Fruit fly (Drosophila melanogaster) whole organism, embryonic: ENCODE data around the gene CG43251.
A peak's percentile ranks its signal among the peaks of the same experiment; 100 is the strongest.

Source experiments
- Awh ChIP-seq: fragments of 200-800 bp; sonication (Bioruptor generic); IDR thresholded peaks from 2 replicates; pipeline ENCODE4, ENCODE4 v1.3.6; 2022; ENCODE audit warnings: missing biosample characterization, missing genetic modification characterization
- Bdp1 ChIP-seq: fragments of 200-800 bp; sonication (Bioruptor generic); optimal IDR thresholded peaks from 3 replicates; lab custom pipeline; 2016; ENCODE audit warnings: missing biosample characterization, missing genetic modification characterization
- CG10462 ChIP-seq: fragments of 200-800 bp; sonication (Bioruptor generic); optimal IDR thresholded peaks from 2 replicates; lab custom pipeline; 2016; ENCODE audit warnings: missing biosample characterization, missing genetic modification characterization
- CG10979 ChIP-seq: fragments of 200-800 bp; sonication (Bioruptor generic); optimal IDR thresholded peaks from 2 replicates; lab custom pipeline; 2018; ENCODE audit warnings: missing biosample characterization, mild to moderate bottlenecking, missing genetic modification characterization, moderate library complexity
- CG11560 ChIP-seq: fragments of 200-800 bp; sonication (Bioruptor generic); IDR thresholded peaks from 3 replicates; pipeline ENCODE4 v1.3.6; 2022; ENCODE audit warnings: missing biosample characterization, missing genetic modification characterization
- CG12744 ChIP-seq: fragments of 200-800 bp; sonication (Bioruptor generic); optimal IDR thresholded peaks from 2 replicates; lab custom pipeline; 2016; ENCODE audit warnings: missing biosample characterization, missing genetic modification characterization
- CG13424 ChIP-seq: fragments of 200-800 bp; sonication (Bioruptor generic); optimal IDR thresholded peaks from 2 replicates; lab custom pipeline; 2019; ENCODE audit warnings: missing biosample characterization, mild to moderate bottlenecking, missing genetic modification characterization, moderate library complexity
- CG17612 ChIP-seq: fragments of 200-800 bp; sonication (Bioruptor generic); IDR thresholded peaks from 2 replicates; pipeline ENCODE4 v1.3.6; 2022; ENCODE audit warnings: missing biosample characterization, missing genetic modification characterization
- CG34224 ChIP-seq: fragments of 200-800 bp; sonication (Bioruptor generic); IDR thresholded peaks from 3 replicates; pipeline ENCODE4 v1.3.6; 2022; ENCODE audit warnings: missing biosample characterization, missing genetic modification characterization; ENCODE audit not compliant: partially characterized antibody
- CG3995 ChIP-seq: fragments of 200-800 bp; sonication (Bioruptor generic); optimal IDR thresholded peaks from 3 replicates; lab custom pipeline; 2016; ENCODE audit warnings: missing biosample characterization, missing genetic modification characterization
- CG4404 ChIP-seq: fragments of 200-800 bp; sonication (Bioruptor generic); IDR thresholded peaks from 2 replicates; pipeline ENCODE4 v1.3.6; 2022; ENCODE audit warnings: missing biosample characterization, missing genetic modification characterization
- CG6175 ChIP-seq: fragments of 200-800 bp; sonication (Bioruptor generic); IDR thresholded peaks from 3 replicates; pipeline ENCODE4 v1.3.6; 2022; ENCODE audit warnings: missing biosample characterization, missing genetic modification characterization
- CG7271 ChIP-seq: fragments of 200-800 bp; sonication (Bioruptor generic); optimal IDR thresholded peaks from 2 replicates; lab custom pipeline; 2018; ENCODE audit warnings: missing biosample characterization, mild to moderate bottlenecking, missing genetic modification characterization, moderate library complexity
- CrebB ChIP-seq: fragments of 200-800 bp; sonication (Bioruptor generic); optimal IDR thresholded peaks from 3 replicates; lab custom pipeline; 2018; ENCODE audit warnings: missing biosample characterization, mild to moderate bottlenecking, missing genetic modification characterization
- D ChIP-seq, 2 experiments: fragments of 200-800 bp in 1 of 2; fragments of >200 bp in 1 of 2; sonication (Bioruptor generic) in 1 of 2; optimal IDR thresholded peaks; 2 replicates in 1 of 2; 3 replicates in 1 of 2; lab custom pipeline; 2017; ENCODE audit warnings: mild to moderate bottlenecking in 1 of 2, missing biosample characterization in 1 of 2, missing genetic modification characterization in 1 of 2, missing genetic modification reagents in 1 of 2
- Dll ChIP-seq: fragments of 200-800 bp; sonication (Bioruptor generic); IDR thresholded peaks from 4 replicates; pipeline ENCODE4 v1.3.6; 2022; ENCODE audit warnings: missing biosample characterization, missing genetic modification characterization; ENCODE audit not compliant: partially characterized antibody
- Doc2 ChIP-seq: fragments of 200-800 bp; sonication (Bioruptor generic); IDR thresholded peaks from 2 replicates; pipeline ENCODE4 v1.3.6; 2022; ENCODE audit warnings: missing biosample characterization, missing genetic modification characterization
- Fer3 ChIP-seq: fragments of 200-800 bp; sonication (Bioruptor generic); optimal IDR thresholded peaks from 2 replicates; lab custom pipeline; 2018; ENCODE audit warnings: missing biosample characterization, mild to moderate bottlenecking, missing genetic modification characterization, moderate library complexity
- HHEX ChIP-seq: fragments of 200-800 bp; sonication (Bioruptor generic); optimal IDR thresholded peaks from 3 replicates; lab custom pipeline; 2017; ENCODE audit warnings: missing biosample characterization, mild to moderate bottlenecking, missing genetic modification characterization, missing genetic modification reagents
- HLH4C ChIP-seq: fragments of 200-800 bp; sonication (Bioruptor generic); IDR thresholded peaks from 3 replicates; pipeline ENCODE4 v1.3.6; 2022; ENCODE audit warnings: missing biosample characterization, missing genetic modification characterization; ENCODE audit not compliant: partially characterized antibody
- Lhr ChIP-seq: fragments of 200-800 bp; sonication (Bioruptor generic); optimal IDR thresholded peaks from 3 replicates; lab custom pipeline; 2017; ENCODE audit warnings: mild to moderate bottlenecking, missing biosample characterization, missing genetic modification reagents, missing genetic modification characterization
- Lpt ChIP-seq: fragments of >200 bp; optimal IDR thresholded peaks from 2 replicates; lab custom pipeline; 2018; ENCODE audit warnings: missing biosample characterization, missing genetic modification characterization
- Mad ChIP-seq: fragments of 200-800 bp; sonication (Bioruptor generic); optimal IDR thresholded peaks from 2 replicates; lab custom pipeline; 2016; ENCODE audit warnings: missing biosample characterization, missing genetic modification characterization
- Med ChIP-seq: fragments of 200-800 bp; sonication (Bioruptor generic); peaks from one replicate; lab custom pipeline; 2016; ENCODE audit warnings: missing biosample characterization, missing genetic modification characterization, mild to moderate bottlenecking, inconsistent platforms, moderate library complexity
- PHDP ChIP-seq: fragments of 200-800 bp; sonication (Bioruptor generic); optimal IDR thresholded peaks from 3 replicates; lab custom pipeline; 2018; ENCODE audit warnings: missing biosample characterization, mild to moderate bottlenecking, missing genetic modification characterization, moderate library complexity
- Scr ChIP-seq: fragments of 200-800 bp; sonication (Bioruptor generic); IDR thresholded peaks from 2 replicates; pipeline ENCODE4 v1.3.6; 2022; ENCODE audit warnings: missing biosample characterization, missing genetic modification characterization; ENCODE audit not compliant: partially characterized antibody
- Sox100B ChIP-seq: fragments of 200-800 bp; sonication (Bioruptor generic); optimal IDR thresholded peaks from 3 replicates; lab custom pipeline; 2018; ENCODE audit warnings: missing biosample characterization, mild to moderate bottlenecking, missing genetic modification characterization
- Sox102F ChIP-seq: fragments of 200-800 bp; sonication (Bioruptor generic); optimal IDR thresholded peaks from 2 replicates; lab custom pipeline; 2018; ENCODE audit warnings: missing biosample characterization, mild to moderate bottlenecking, missing genetic modification characterization, moderate library complexity
- Stat92E ChIP-seq, 3 experiments: fragments of >200 bp in 2 of 3; fragments of 200-800 bp in 1 of 3; sonication (Bioruptor generic) in 1 of 3; optimal IDR thresholded peaks; 2 replicates each; lab custom pipeline; 2017 to 2019; ENCODE audit warnings: missing biosample characterization in 3 of 3, missing genetic modification characterization in 3 of 3, mild to moderate bottlenecking in 1 of 3, moderate library complexity in 1 of 3
- bowl ChIP-seq: fragments of 200-800 bp; sonication (Bioruptor generic); IDR thresholded peaks from 2 replicates; pipeline ENCODE4 v1.3.6; 2022; ENCODE audit warnings: missing biosample characterization, missing genetic modification characterization
- br ChIP-seq: fragments of >200 bp; optimal IDR thresholded peaks from 2 replicates; lab custom pipeline; 2017
- cg ChIP-seq: fragments of 200-800 bp; sonication (Bioruptor generic); optimal IDR thresholded peaks from 3 replicates; lab custom pipeline; 2019; ENCODE audit warnings: missing biosample characterization, mild to moderate bottlenecking, missing genetic modification characterization, moderate library complexity
- chm ChIP-seq: fragments of 200-800 bp; sonication (Bioruptor generic); IDR thresholded peaks from 2 replicates; pipeline ENCODE4 v1.3.6; 2022; ENCODE audit warnings: missing biosample characterization, missing genetic modification characterization
- crc ChIP-seq: fragments of 200-800 bp; sonication (Bioruptor generic); optimal IDR thresholded peaks from 2 replicates; lab custom pipeline; 2016; ENCODE audit warnings: missing biosample characterization, missing genetic modification characterization
- dysf ChIP-seq: fragments of 200-800 bp; sonication (Bioruptor generic); IDR thresholded peaks from 3 replicates; pipeline ENCODE4 v1.3.6; 2022; ENCODE audit warnings: missing biosample characterization, missing genetic modification characterization
- ems ChIP-seq: fragments of 200-800 bp; sonication (Bioruptor generic); optimal IDR thresholded peaks from 3 replicates; lab custom pipeline; 2016; ENCODE audit warnings: missing biosample characterization, missing genetic modification characterization
- fru ChIP-seq: fragments of >200 bp; optimal IDR thresholded peaks from 2 replicates; lab custom pipeline; 2017
- gro ChIP-seq: fragments of 200-800 bp; sonication (Bioruptor generic); optimal IDR thresholded peaks from 2 replicates; lab custom pipeline; 2016; ENCODE audit warnings: missing biosample characterization, missing genetic modification characterization
- gsb-n ChIP-seq: fragments of 200-800 bp; sonication (Bioruptor generic); optimal IDR thresholded peaks from 3 replicates; lab custom pipeline; 2018; ENCODE audit warnings: missing biosample characterization, mild to moderate bottlenecking, missing genetic modification characterization
- h ChIP-seq: fragments of >200 bp; optimal IDR thresholded peaks from 2 replicates; lab custom pipeline; 2017
- mam ChIP-seq: fragments of 200-800 bp; sonication (Bioruptor generic); optimal IDR thresholded peaks from 3 replicates; lab custom pipeline; 2016; ENCODE audit warnings: missing biosample characterization, missing genetic modification characterization
- nerfin-1 ChIP-seq: fragments of 200-800 bp; sonication (Bioruptor generic); optimal IDR thresholded peaks from 3 replicates; lab custom pipeline; 2019; ENCODE audit warnings: missing biosample characterization, mild to moderate bottlenecking, missing genetic modification characterization, moderate library complexity
- peb ChIP-seq: fragments of 200-800 bp; sonication (Bioruptor generic); IDR thresholded peaks from 2 replicates; pipeline ENCODE4 v1.3.6; 2022; ENCODE audit warnings: missing biosample characterization, missing genetic modification characterization
- pho ChIP-seq: fragments of 200-800 bp; sonication (Bioruptor generic); optimal IDR thresholded peaks from 2 replicates; lab custom pipeline; 2016; ENCODE audit warnings: missing biosample characterization, missing genetic modification characterization
- prd ChIP-seq, 3 experiments: fragments of >200 bp in 2 of 3; fragments of 200-800 bp in 1 of 3; sonication (Bioruptor generic) in 1 of 3; optimal IDR thresholded peaks in 2 of 3; IDR thresholded peaks in 1 of 3; 2 replicates in 2 of 3; 3 replicates in 1 of 3; pipeline versions ENCODE4 v1.3.6 to Lab custom; 2017 to 2022; ENCODE audit warnings: missing biosample characterization in 1 of 3, missing genetic modification characterization in 1 of 3
- pzg ChIP-seq: fragments of 200-800 bp; sonication (Bioruptor generic); optimal IDR thresholded peaks from 3 replicates; lab custom pipeline; 2018; ENCODE audit warnings: missing biosample characterization, mild to moderate bottlenecking, missing genetic modification characterization, moderate library complexity
- sd ChIP-seq: fragments of 200-800 bp; sonication (Bioruptor generic); optimal IDR thresholded peaks from 3 replicates; lab custom pipeline; 2018; ENCODE audit warnings: missing biosample characterization, mild to moderate bottlenecking, missing genetic modification characterization, moderate library complexity
- sima ChIP-seq: fragments of 200-800 bp; sonication (Bioruptor generic); optimal IDR thresholded peaks from 2 replicates; lab custom pipeline; 2016; ENCODE audit warnings: missing biosample characterization, missing genetic modification characterization
- tio ChIP-seq: fragments of 200-800 bp; sonication (Bioruptor generic); optimal IDR thresholded peaks from 2 replicates; lab custom pipeline; 2017; ENCODE audit warnings: missing biosample characterization, missing genetic modification characterization, inconsistent platforms
- vfl ChIP-seq: fragments of 200-800 bp; sonication (Bioruptor generic); optimal IDR thresholded peaks from 2 replicates; lab custom pipeline; 2016; ENCODE audit warnings: missing biosample characterization, missing genetic modification characterization

The CG43251 gene

dm6 chr3L:20798325-20798846 lies 39.7 kb downstream of the CG43251 start, which contains the start of the genes CG3698 and tzn (continued):
- peak; percentile 78 for TF ChIP-seq bowl (GFP tag; lab: Robert Waterston, UW)
- peak; percentile 92 for TF ChIP-seq Mad (GFP tag; lab: Kevin White, UChicago)
- TF ChIP-seq D (optimal IDR thresholded peaks at IDR 0.05; lab: Kevin White, UChicago) = peak; percentile 16
- peak; percentile 94 for TF ChIP-seq D (GFP tag; optimal IDR thresholded peaks at IDR 0.05; lab: Kevin White, UChicago)
- no peak for TF ChIP-seq Sox100B
- peak; percentile 85 for TF ChIP-seq nerfin-1 (tag; lab: Kevin White, UChicago)
- no peak for TF ChIP-seq Dll (GFP tag; lab: Robert Waterston, UW)
- TF ChIP-seq crc (GFP tag; lab: Kevin White, UChicago) = peak; percentile 45
- peak; percentile 92 for TF ChIP-seq Fer3
- no peak for TF ChIP-seq sd (tag; lab: Kevin White, UChicago)
- TF ChIP-seq CG4404 (GFP tag; lab: Robert Waterston, UW) = peak; percentile 71
- peak; percentile 82 for TF ChIP-seq ems (GFP tag; lab: Kevin White, UChicago)
- peak; percentile 82 for TF ChIP-seq gro (GFP tag; lab: Kevin White, UChicago)
- TF ChIP-seq chm (GFP tag; lab: Robert Waterston, UW) = peak; percentile 97
- peak; percentile 76 for TF ChIP-seq sima (GFP tag; lab: Kevin White, UChicago)
- TF ChIP-seq CG11560 (tag; lab: Robert Waterston, UW) = peak; percentile 79; the same call in 2 of the 3 replicates
- peak; percentile 91 for TF ChIP-seq PHDP (tag; lab: Kevin White, UChicago)
- TF ChIP-seq pzg (GFP tag; lab: Kevin White, UChicago) = peak; percentile 81
- no peak for TF ChIP-seq fru (lab: Kevin White, UChicago)
- TF ChIP-seq HHEX (GFP tag; lab: Kevin White, UChicago) = peak; percentile 96
- TF ChIP-seq Med (GFP tag; lab: Kevin White, UChicago) = peak; percentile 99
- TF ChIP-seq Stat92E (GFP tag; optimal IDR thresholded peaks at IDR 0.05; lab: Kevin White, UChicago) = peak in 1 of 3 experiments; percentile 28
- no peak for TF ChIP-seq HLH4C (GFP tag; lab: Robert Waterston, UW)
- TF ChIP-seq h (lab: Kevin White, UChicago) = no peak
- peak; percentile 68 for TF ChIP-seq peb (GFP tag; lab: Robert Waterston, UW)
- TF ChIP-seq CG13424 (tag; lab: Kevin White, UChicago) = peak; percentile 78
- TF ChIP-seq Bdp1 (GFP tag; lab: Kevin White, UChicago) = peak; percentile 80
- peak; percentile 78; the same call in 1 of the 2 replicates for TF ChIP-seq CG17612 (GFP tag; lab: Robert Waterston, UW)
- no peak for TF ChIP-seq br (lab: Kevin White, UChicago)
- no peak for TF ChIP-seq CG34224 (GFP tag; lab: Robert Waterston, UW)
- peak; percentile 92 for TF ChIP-seq gsb-n (tag; lab: Kevin White, UChicago)
- peak; percentile 62; the same call in 1 of the 2 replicates for TF ChIP-seq Doc2 (GFP tag; lab: Robert Waterston, UW)
- TF ChIP-seq Lpt = no peak
- no peak for TF ChIP-seq Scr (GFP tag; lab: Robert Waterston, UW)
- TF ChIP-seq CrebB (tag; lab: Kevin White, UChicago) = peak; percentile 90
- TF ChIP-seq mam (GFP tag; lab: Kevin White, UChicago) = peak; percentile 76
- peak; percentile 70 for TF ChIP-seq CG12744
- TF ChIP-seq dysf (GFP tag; lab: Robert Waterston, UW) = peak; percentile 92
- TF ChIP-seq CG10462 (GFP tag; lab: Kevin White, UChicago) = peak; percentile 82
- TF ChIP-seq CG10979 (tag; lab: Kevin White, UChicago) = peak; percentile 87
- TF ChIP-seq prd (optimal IDR thresholded peaks at IDR 0.05; lab: Kevin White, UChicago) = no peak
- TF ChIP-seq prd (GFP tag; IDR thresholded peaks at IDR 0.05; lab: Robert Waterston, UW) = peak; percentile 85
- TF ChIP-seq CG7271 (tag; lab: Kevin White, UChicago) = peak; percentile 98
- TF ChIP-seq Lhr (GFP tag; lab: Kevin White, UChicago) = peak; percentile 99
- TF ChIP-seq Sox102F (GFP tag; lab: Kevin White, UChicago) = no peak
- TF ChIP-seq tio (GFP tag; lab: Kevin White, UChicago) = peak; percentile 87
- peak; percentile 92 for TF ChIP-seq Awh (GFP tag; lab: Robert Waterston, UW)
- peak; percentile 67 for TF ChIP-seq vfl (GFP tag; lab: Kevin White, UChicago)
- no peak for TF ChIP-seq cg
- TF ChIP-seq CG6175 (GFP tag; lab: Robert Waterston, UW) = peak; percentile 94
- TF ChIP-seq CG3995 (GFP tag; lab: Kevin White, UChicago) = peak; percentile 81
- peak; percentile 77 for TF ChIP-seq pho (GFP tag; lab: Kevin White, UChicago)
